Worm (Caenorhabditis elegans) whole organism, L4/young adult: ENCODE measurements around the gene F09E10.6.

Source experiments
- W03F9.2 ChIP-seq: fragments of 150-350 bp; optimal IDR thresholded peaks from 2 replicates; lab custom pipeline; 2014; ENCODE audit warnings: missing biosample characterization, missing genetic modification characterization
- him-1 ChIP-seq: sonication (generic microtip); optimal IDR thresholded peaks from 2 replicates; lab custom pipeline; 2016; ENCODE audit warnings: missing genotype, missing genetic modification reagents, missing genetic modification characterization, missing compliant biosample characterization

DNA sequence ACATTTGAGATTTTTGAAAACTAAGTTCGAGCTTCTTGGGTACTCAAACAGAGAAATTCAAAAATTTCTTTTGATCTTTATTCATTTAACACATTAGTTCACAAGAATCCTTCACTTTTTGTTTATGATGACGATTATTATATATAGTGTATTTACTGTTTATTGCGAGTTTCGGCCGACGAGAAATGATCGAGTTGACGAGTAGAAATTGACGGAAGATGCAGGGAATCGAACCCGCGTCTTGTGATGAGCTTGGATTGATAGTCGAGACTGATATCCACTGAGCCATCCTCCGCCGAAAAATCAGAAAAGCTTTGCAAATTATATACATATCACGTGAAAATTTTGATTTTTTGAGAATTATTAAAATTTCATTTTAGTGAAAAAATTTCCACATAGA, 23.7 kb downstream of the F09E10.6 start:
- no peak for TF ChIP-seq him-1
- no peak for TF ChIP-seq W03F9.2
